Worm (Caenorhabditis elegans) whole organism, late embryonic: ENCODE results near the gene fipr-5.

Source experiments
- ama-1 ChIP-seq: fragments of 150-350 bp; optimal IDR thresholded peaks from 2 replicates; lab custom pipeline; 2014
- nhr-232 ChIP-seq: sonication (generic microtip); optimal IDR thresholded peaks from 2 replicates; lab custom pipeline; 2016; ENCODE audit warnings: missing genetic modification characterization, missing compliant biosample characterization
- npax-4 ChIP-seq: sonication (generic microtip); optimal IDR thresholded peaks from 2 replicates; lab custom pipeline; 2016; ENCODE audit warnings: missing genetic modification characterization, missing compliant biosample characterization
- unc-55 ChIP-seq: sonication (generic microtip); optimal IDR thresholded peaks from 2 replicates; lab custom pipeline; 2017; ENCODE audit warnings: missing biosample characterization, missing genetic modification reagents, missing genetic modification characterization
- unc-86 ChIP-seq: sonication (generic microtip); optimal IDR thresholded peaks from 2 replicates; lab custom pipeline; 2016; ENCODE audit warnings: missing genetic modification characterization, missing compliant biosample characterization

- TF ChIP-seq unc-86 (tag; lab: Kevin White, UChicago) (no peak), nhr-232 (tag; lab: Kevin White, UChicago) (no peak), ama-1 (no peak), npax-4 (tag; lab: Kevin White, UChicago) (no peak), unc-55 (GFP tag; lab: Kevin White, UChicago) (no peak)
These were observed 31.1 kb downstream of the fipr-5 start, which contains the start of gene ZK856.5 for ce11 chrV:10190081-10190556.
